Fruit fly (Drosophila melanogaster): ENCODE measurements around the gene RpS4.
A peak's percentile ranks its signal among the peaks of the same experiment; 100 is the strongest.

RpS4 gene

DNA sequence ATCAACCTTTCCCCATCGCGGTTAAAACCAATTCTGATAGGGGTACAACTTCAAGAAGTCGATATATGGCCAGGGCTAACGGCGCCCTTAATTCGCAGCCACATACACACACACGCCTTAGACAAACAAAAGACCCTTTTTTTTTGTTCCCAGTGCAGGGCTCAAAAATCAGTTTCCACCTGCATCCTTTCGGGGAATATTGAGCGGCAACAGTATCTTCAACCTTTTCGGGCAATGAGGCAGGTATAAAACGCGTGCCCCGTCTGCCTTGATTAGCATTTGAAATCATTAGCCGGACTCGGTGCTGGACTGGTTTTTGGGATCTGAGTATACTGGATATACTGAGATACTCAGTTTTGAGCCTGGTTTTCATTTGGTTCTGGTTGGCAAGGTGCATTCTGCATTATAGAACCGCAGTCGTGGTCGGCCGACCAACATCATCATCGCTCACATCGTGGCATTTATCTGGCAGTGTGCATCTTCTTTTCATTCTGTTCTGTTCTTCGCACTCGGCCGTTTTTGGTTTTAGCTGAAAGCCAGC, 32.6 kb downstream of the RpS4 start:
- TF ChIP-seq CG9817 (tag; optimal IDR thresholded peaks at IDR 0.05) (no peak), Med (GFP tag) (no peak), sob (GFP tag; IDR thresholded peaks at IDR 0.05) (no peak), zfh1 (GFP tag; IDR thresholded peaks at IDR 0.05) (no peak), CG4854 (GFP tag; optimal IDR thresholded peaks at IDR 0.05) (no peak), bbx (GFP tag; IDR thresholded peaks at IDR 0.05; ENCODE audit: partially characterized antibody) (no peak), sima (GFP tag; optimal IDR thresholded peaks at IDR 0.05) (no peak), CG8089 (GFP tag; optimal IDR thresholded peaks at IDR 0.05) (no peak), Atf-2 (GFP tag; optimal IDR thresholded peaks at IDR 0.05) (no peak), CG6254 (GFP tag; optimal IDR thresholded peaks at IDR 0.05) (no peak), CG2199 (GFP tag; IDR thresholded peaks at IDR 0.05) (peak; percentile 78; the same call in 1 of the 3 replicates), Max (GFP tag; optimal IDR thresholded peaks at IDR 0.05) (no peak), CG3407 (GFP tag; optimal IDR thresholded peaks at IDR 0.05) (no peak), pan (optimal IDR thresholded peaks at IDR 0.05) (no peak), pan (GFP tag; optimal IDR thresholded peaks at IDR 0.05 in 1 of 2, IDR thresholded peaks at IDR 0.05 in 1 of 2) (no peak), Xrp1 (GFP tag; IDR thresholded peaks at IDR 0.05) (no peak), CG31388 (GFP tag; optimal IDR thresholded peaks at IDR 0.05) (no peak), onecut (GFP tag; IDR thresholded peaks at IDR 0.05) (no peak), Doc2 (GFP tag; IDR thresholded peaks at IDR 0.05) (no peak), ham (GFP tag; IDR thresholded peaks at IDR 0.05) (no peak), ftz-f1 (GFP tag; optimal IDR thresholded peaks at IDR 0.05) (no peak), CG10565 (GFP tag; optimal IDR thresholded peaks at IDR 0.05) (no peak), ssp (GFP tag; IDR thresholded peaks at IDR 0.05) (no peak), CG18764 (GFP tag; optimal IDR thresholded peaks at IDR 0.05) (no peak), Hsf (GFP tag; optimal IDR thresholded peaks at IDR 0.05) (no peak), kni (GFP tag; optimal IDR thresholded peaks at IDR 0.05) (peak; percentile 79), toy (GFP tag; IDR thresholded peaks at IDR 0.05) (no peak), ac (GFP tag; optimal IDR thresholded peaks at IDR 0.05) (peak; percentile 75), ken (GFP tag; IDR thresholded peaks at IDR 0.05) (0 out of 3 replicates have a peak, but pooled peaks have one; percentile 8), CG1233 (GFP tag; optimal IDR thresholded peaks at IDR 0.05) (no peak), Poxn (GFP tag; IDR thresholded peaks at IDR 0.05) (no peak), ATbp (GFP tag; optimal IDR thresholded peaks at IDR 0.05) (no peak), CG13123 (GFP tag; optimal IDR thresholded peaks at IDR 0.05) (no peak), HmgD (GFP tag; optimal IDR thresholded peaks at IDR 0.05) (no peak), CG8944 (GFP tag; optimal IDR thresholded peaks at IDR 0.05) (no peak), CG10209 (GFP tag; optimal IDR thresholded peaks at IDR 0.05) (no peak), CG11696 (GFP tag; IDR thresholded peaks at IDR 0.05) (no peak), cato (GFP tag; optimal IDR thresholded peaks at IDR 0.05; ENCODE audit: borderline replicate concordance) (no peak), Ets65A (GFP tag) (peak; percentile 51), tll (GFP tag; optimal IDR thresholded peaks at IDR 0.05) (peak in 1 of 2 experiments; percentile 95), Jarid2 (GFP tag; optimal IDR thresholded peaks at IDR 0.05) (no peak), Mad (GFP tag; optimal IDR thresholded peaks at IDR 0.05) (no peak), Side (GFP tag; optimal IDR thresholded peaks at IDR 0.05) (no peak), HHEX (GFP tag; optimal IDR thresholded peaks at IDR 0.05) (no peak), CG6854 (GFP tag; optimal IDR thresholded peaks at IDR 0.05) (no peak), CG5245 (GFP tag; optimal IDR thresholded peaks at IDR 0.05) (no peak), Kr (GFP tag; optimal IDR thresholded peaks at IDR 0.05) (peak; percentile 78), rib (GFP tag; IDR thresholded peaks at IDR 0.05) (no peak), gcm2 (GFP tag; optimal IDR thresholded peaks at IDR 0.05) (no peak), CG11695 (GFP tag; IDR thresholded peaks at IDR 0.05) (no peak), run (tag; optimal IDR thresholded peaks at IDR 0.05) (no peak), CG12659 (GFP tag; optimal IDR thresholded peaks at IDR 0.05) (no peak)
